Worm (Caenorhabditis elegans) whole organism, L2 larva: Measurements from ENCODE around the gene tat-3.

Experiments used
- C34F6.9 ChIP-seq: fragments of 150-350 bp; optimal IDR thresholded peaks from 2 replicates; lab custom pipeline; 2014; ENCODE audit warnings: missing biosample characterization, missing genetic modification characterization
- F13H6.1 ChIP-seq: sonication (generic microtip); optimal IDR thresholded peaks from 2 replicates; lab custom pipeline; 2016; ENCODE audit warnings: missing genetic modification characterization, missing compliant biosample characterization
- R02D3.7 ChIP-seq: fragments of 150-350 bp; optimal IDR thresholded peaks from 2 replicates; lab custom pipeline; 2014; ENCODE audit warnings: missing biosample characterization, missing genetic modification characterization
- Y55F3AM.14 ChIP-seq: fragments of 200-800 bp; sonication (Bioruptor generic); optimal IDR thresholded peaks from 2 replicates; lab custom pipeline; 2018; ENCODE audit warnings: mild to moderate bottlenecking, missing genetic modification characterization, missing compliant biosample characterization
- ZK546.5 ChIP-seq: sonication (generic microtip); optimal IDR thresholded peaks from 2 replicates; lab custom pipeline; 2017; ENCODE audit warnings: missing biosample characterization, missing genetic modification characterization
- alr-1 ChIP-seq: fragments of 150-350 bp; optimal IDR thresholded peaks from 2 replicates; lab custom pipeline; 2014; ENCODE audit warnings: missing biosample characterization, missing genetic modification characterization
- aly-2 ChIP-seq: fragments of 150-350 bp; optimal IDR thresholded peaks from 2 replicates; lab custom pipeline; 2014; ENCODE audit warnings: missing biosample characterization, missing genetic modification characterization
- ama-1 ChIP-seq: fragments of 150-350 bp; optimal IDR thresholded peaks from 2 replicates; lab custom pipeline; 2018; ENCODE audit warnings: inconsistent platforms
- blmp-1 ChIP-seq: sonication (generic microtip); optimal IDR thresholded peaks from 2 replicates; lab custom pipeline; 2017; ENCODE audit warnings: missing genetic modification characterization, mild to moderate bottlenecking, missing compliant biosample characterization, antibody characterized with exemption, moderate library complexity; ENCODE audit not compliant: insufficient read depth
- ceh-16 ChIP-seq: fragments of 150-350 bp; optimal IDR thresholded peaks from 2 replicates; lab custom pipeline; 2014; ENCODE audit warnings: missing biosample characterization, missing genetic modification characterization
- ceh-82 ChIP-seq: fragments of 150-350 bp; optimal IDR thresholded peaks from 2 replicates; lab custom pipeline; 2014; ENCODE audit warnings: missing biosample characterization, missing genetic modification characterization
- crh-2 ChIP-seq: sonication (generic microtip); optimal IDR thresholded peaks from 2 replicates; lab custom pipeline; 2017; ENCODE audit warnings: missing biosample characterization, missing genetic modification characterization
- dmd-4 ChIP-seq: sonication (generic microtip); optimal IDR thresholded peaks from 2 replicates; lab custom pipeline; 2017; ENCODE audit warnings: missing biosample characterization, missing genetic modification characterization
- egl-27 ChIP-seq: sonication (generic microtip); optimal IDR thresholded peaks from 3 replicates; lab custom pipeline; 2017; ENCODE audit warnings: missing biosample characterization, missing genetic modification reagents, missing genetic modification characterization
- elt-1 ChIP-seq: fragments of 150-350 bp; optimal IDR thresholded peaks from 2 replicates; lab custom pipeline; 2014; ENCODE audit warnings: missing biosample characterization, missing genetic modification characterization
- elt-3 ChIP-seq: sonication (generic microtip); optimal IDR thresholded peaks from 2 replicates; lab custom pipeline; 2017; ENCODE audit warnings: missing biosample characterization, missing genetic modification characterization
- fos-1 ChIP-seq: fragments of 150-350 bp; optimal IDR thresholded peaks from 2 replicates; lab custom pipeline; 2014; ENCODE audit warnings: missing biosample characterization, missing genetic modification characterization
- gmeb-1 ChIP-seq: fragments of 150-350 bp; optimal IDR thresholded peaks from 2 replicates; lab custom pipeline; 2014; ENCODE audit warnings: missing biosample characterization, missing genetic modification characterization
- lin-11 ChIP-seq: fragments of 150-350 bp; sonication (generic microtip); optimal IDR thresholded peaks from 2 replicates; lab custom pipeline; 2014; ENCODE audit warnings: missing biosample characterization, missing genetic modification characterization, inconsistent platforms, mixed read lengths
- lin-13 ChIP-seq: fragments of 150-350 bp; optimal IDR thresholded peaks from 2 replicates; lab custom pipeline; 2014; ENCODE audit warnings: missing biosample characterization, missing genetic modification reagents, missing genetic modification characterization
- lin-39 ChIP-seq: fragments of 150-350 bp; optimal IDR thresholded peaks from 2 replicates; lab custom pipeline; 2014; ENCODE audit warnings: missing biosample characterization, missing genetic modification reagents, missing genetic modification characterization
- lsy-2 ChIP-seq, 2 experiments: fragments of 150-350 bp in 1 of 2; sonication (generic microtip) in 1 of 2; optimal IDR thresholded peaks; 2 replicates each; lab custom pipeline; 2014 to 2017; ENCODE audit warnings: missing biosample characterization in 2 of 2, missing genetic modification characterization in 2 of 2
- mab-5 ChIP-seq: fragments of 150-350 bp; optimal IDR thresholded peaks from 2 replicates; lab custom pipeline; 2014; ENCODE audit warnings: missing biosample characterization, missing genetic modification characterization
- mbf-1 ChIP-seq: sonication (generic microtip); optimal IDR thresholded peaks from 2 replicates; lab custom pipeline; 2017; ENCODE audit warnings: missing biosample characterization, missing genetic modification characterization
- mdl-1 ChIP-seq, 2 experiments: fragments of 150-350 bp in 1 of 2; sonication (generic microtip) in 1 of 2; optimal IDR thresholded peaks; 2 replicates each; lab custom pipeline; 2017; ENCODE audit warnings: missing biosample characterization in 2 of 2, missing genetic modification characterization in 2 of 2
- nhr-10 ChIP-seq: sonication (generic microtip); optimal IDR thresholded peaks from 2 replicates; lab custom pipeline; 2017; ENCODE audit warnings: missing biosample characterization, missing genetic modification characterization
- nhr-11 ChIP-seq: fragments of 150-350 bp; optimal IDR thresholded peaks from 2 replicates; lab custom pipeline; 2014; ENCODE audit warnings: missing biosample characterization, missing genetic modification characterization
- nhr-12 ChIP-seq: fragments of 150-350 bp; optimal IDR thresholded peaks from 2 replicates; lab custom pipeline; 2014; ENCODE audit warnings: missing biosample characterization, missing genetic modification characterization
- nhr-129 ChIP-seq: fragments of 150-350 bp; optimal IDR thresholded peaks from 2 replicates; lab custom pipeline; 2014; ENCODE audit warnings: missing biosample characterization, missing genetic modification characterization
- nhr-21 ChIP-seq: fragments of 150-350 bp; optimal IDR thresholded peaks from 2 replicates; lab custom pipeline; 2014; ENCODE audit warnings: missing biosample characterization, missing genetic modification characterization
- nhr-23 ChIP-seq: fragments of 150-350 bp; optimal IDR thresholded peaks from 2 replicates; lab custom pipeline; 2014; ENCODE audit warnings: missing biosample characterization, missing genetic modification reagents, missing genetic modification characterization
- nhr-237 ChIP-seq: fragments of 150-350 bp; optimal IDR thresholded peaks from 2 replicates; lab custom pipeline; 2014; ENCODE audit warnings: missing biosample characterization, missing genetic modification characterization
- nhr-25 ChIP-seq: fragments of 150-350 bp; sonication (generic microtip); optimal IDR thresholded peaks from 3 replicates; lab custom pipeline; 2014; ENCODE audit warnings: missing biosample characterization, missing genetic modification characterization
- nhr-77 ChIP-seq: fragments of 150-350 bp; optimal IDR thresholded peaks from 2 replicates; lab custom pipeline; 2014; ENCODE audit warnings: missing biosample characterization, missing genetic modification characterization
- peb-1 ChIP-seq: fragments of 150-350 bp; optimal IDR thresholded peaks from 2 replicates; lab custom pipeline; 2014; ENCODE audit warnings: missing biosample characterization, missing genetic modification characterization
- skn-1 ChIP-seq: sonication (generic microtip); optimal IDR thresholded peaks from 2 replicates; lab custom pipeline; 2017; ENCODE audit warnings: missing biosample characterization, missing genetic modification characterization
- sma-3 ChIP-seq: sonication (generic microtip); optimal IDR thresholded peaks from 2 replicates; lab custom pipeline; 2016; ENCODE audit warnings: missing genetic modification reagents, missing genetic modification characterization, missing compliant biosample characterization
- sma-9 ChIP-seq, 2 experiments: fragments of 150-350 bp in 1 of 2; sonication (generic microtip) in 1 of 2; optimal IDR thresholded peaks; 2 replicates each; lab custom pipeline; 2014 to 2016; ENCODE audit warnings: missing genetic modification characterization in 2 of 2, mild to moderate bottlenecking in 1 of 2, missing biosample characterization in 1 of 2, missing compliant biosample characterization in 1 of 2, missing genetic modification reagents in 1 of 2, moderate library complexity in 1 of 2
- snpc-4 ChIP-seq: fragments of 150-350 bp; optimal IDR thresholded peaks from 2 replicates; lab custom pipeline; 2014; ENCODE audit warnings: missing biosample characterization, missing genetic modification characterization
- unc-39 ChIP-seq: fragments of 150-350 bp; optimal IDR thresholded peaks from 2 replicates; lab custom pipeline; 2014; ENCODE audit warnings: missing biosample characterization, missing genetic modification characterization
- unc-55 ChIP-seq: fragments of 150-350 bp; sonication (generic microtip); optimal IDR thresholded peaks from 3 replicates; lab custom pipeline; 2014; ENCODE audit warnings: missing biosample characterization, missing genetic modification reagents, missing genetic modification characterization
- unc-62 ChIP-seq: fragments of 150-350 bp; optimal IDR thresholded peaks from 2 replicates; lab custom pipeline; 2014; ENCODE audit warnings: missing biosample characterization, missing genetic modification reagents, missing genetic modification characterization
- zag-1 ChIP-seq: fragments of 150-350 bp; optimal IDR thresholded peaks from 2 replicates; lab custom pipeline; 2014; ENCODE audit warnings: missing biosample characterization, missing genetic modification characterization
- ztf-1 ChIP-seq: fragments of 200-800 bp; sonication (Bioruptor generic); conservative IDR thresholded peaks from 2 replicates; pipeline ENCODE4 v1.3.6; 2022; ENCODE audit warnings: missing genetic modification characterization, missing compliant biosample characterization
- ztf-11 ChIP-seq: sonication (generic microtip); optimal IDR thresholded peaks from 2 replicates; lab custom pipeline; 2017; ENCODE audit warnings: missing biosample characterization, missing genetic modification characterization
- ztf-4 ChIP-seq: fragments of 150-350 bp; optimal IDR thresholded peaks from 2 replicates; lab custom pipeline; 2014; ENCODE audit warnings: missing biosample characterization, missing genetic modification characterization

The tat-3 gene

ce11 chrIII:10708484-10708883 lies 22.0 kb downstream of the tat-3 start:
- TF ChIP-seq nhr-237 (tag; lab: Kevin White, UChicago) (no peak), lin-11 (no peak), ceh-82 (no peak), F13H6.1 (tag; lab: Kevin White, UChicago) (no peak), lin-39 (no peak), elt-3 (no peak), ztf-1 (GFP tag; lab: Robert Waterston, UW) (no peak), nhr-25 (no peak)
- TF ChIP-seq, all 48 proteins: peak for 0

- no peak for TF ChIP-seq Y55F3AM.14
- no peak for TF ChIP-seq sma-3 (GFP tag; lab: Kevin White, UChicago)
- no peak for TF ChIP-seq nhr-11 (tag; lab: Kevin White, UChicago)
- no peak for TF ChIP-seq sma-9 (GFP tag; optimal IDR thresholded peaks at IDR 0.05; lab: Kevin White, UChicago)
- TF ChIP-seq sma-9 (tag; optimal IDR thresholded peaks at IDR 0.05; lab: Kevin White, UChicago), result no peak
- no peak for TF ChIP-seq gmeb-1 (tag; lab: Kevin White, UChicago)
- no peak for TF ChIP-seq alr-1
- TF ChIP-seq lin-11, result no peak
- no peak for TF ChIP-seq crh-2 (tag; lab: Kevin White, UChicago)
- no peak for TF ChIP-seq mdl-1 (tag; optimal IDR thresholded peaks at IDR 0.05; lab: Kevin White, UChicago)
- no peak for TF ChIP-seq ceh-16 (tag; lab: Kevin White, UChicago)
- no peak for TF ChIP-seq R02D3.7 (tag; lab: Kevin White, UChicago)
- no peak for TF ChIP-seq unc-62 (GFP tag; lab: Kevin White, UChicago)
- no peak for TF ChIP-seq ztf-11
- TF ChIP-seq lin-13 (GFP tag; lab: Kevin White, UChicago), result no peak
- no peak for TF ChIP-seq C34F6.9
- no peak for TF ChIP-seq elt-1 (tag; lab: Kevin White, UChicago)
- TF ChIP-seq snpc-4 (tag; lab: Kevin White, UChicago), result no peak
- no peak for TF ChIP-seq nhr-12 (tag; lab: Kevin White, UChicago)
- TF ChIP-seq unc-55 (GFP tag; lab: Kevin White, UChicago), result no peak
Observed at ce11 chrIII:10707461-10707860, 23.0 kb downstream of the tat-3 start, which contains the start of gene mrpl-12. mrpl-12 (plus strand) TSS chrIII:10707761.

ce11 chrIII:10706972-10707438 lies 23.5 kb downstream of the tat-3 start, which contains the start of the genes Y39A1A.21 and Y39A1A.22:
Y39A1A.21 (minus strand) TSS chrIII:10707022.
Y39A1A.22 (minus strand) TSS chrIII:10707028.
- TF ChIP-seq F13H6.1 (tag; lab: Kevin White, UChicago) (peak; percentile 78), lin-39 (no peak), fos-1 (tag; lab: Kevin White, UChicago) (peak; percentile 74), nhr-237 (tag; lab: Kevin White, UChicago) (no peak), alr-1 (no peak), nhr-77 (tag; lab: Kevin White, UChicago) (no peak), snpc-4 (tag; lab: Kevin White, UChicago) (no peak), R02D3.7 (tag; lab: Kevin White, UChicago) (peak; percentile 46), dmd-4 (tag; lab: Kevin White, UChicago) (peak; percentile 10), ama-1 (lab: Kevin White, UChicago) (no peak), unc-55 (GFP tag; lab: Kevin White, UChicago) (peak; percentile 88), ztf-11 (no peak), nhr-12 (tag; lab: Kevin White, UChicago) (no peak), lin-13 (GFP tag; lab: Kevin White, UChicago) (peak; percentile 78), blmp-1 (tag; lab: Kevin White, UChicago) (no peak), ztf-4 (no peak), mab-5 (tag; lab: Kevin White, UChicago) (peak; percentile 59), egl-27 (peak; percentile 29), nhr-10 (tag; lab: Kevin White, UChicago) (no peak), ceh-82 (peak; percentile 41), lsy-2 (tag; optimal IDR thresholded peaks at IDR 0.05; lab: Kevin White, UChicago) (peak; percentile 84 to 90), sma-3 (GFP tag; lab: Kevin White, UChicago) (peak; percentile 71), mbf-1 (tag; lab: Kevin White, UChicago) (no peak), nhr-11 (tag; lab: Kevin White, UChicago) (no peak), elt-1 (tag; lab: Kevin White, UChicago) (no peak), sma-9 (GFP tag; optimal IDR thresholded peaks at IDR 0.05; lab: Kevin White, UChicago) (no peak), sma-9 (tag; optimal IDR thresholded peaks at IDR 0.05; lab: Kevin White, UChicago) (no peak), nhr-129 (tag; lab: Kevin White, UChicago) (peak; percentile 62), crh-2 (tag; lab: Kevin White, UChicago) (peak; percentile 80), zag-1 (tag; lab: Kevin White, UChicago) (peak; percentile 34), ZK546.5 (tag; lab: Kevin White, UChicago) (no peak), C34F6.9 (peak; percentile 95), skn-1 (tag; lab: Kevin White, UChicago) (no peak), gmeb-1 (tag; lab: Kevin White, UChicago) (peak; percentile 85), Y55F3AM.14 (no peak), elt-3 (no peak), unc-39 (no peak), mdl-1 (tag; optimal IDR thresholded peaks at IDR 0.05; lab: Kevin White, UChicago) (peak in 1 of 2 experiments; percentile 12), aly-2 (tag; lab: Kevin White, UChicago) (no peak), lin-11 (peak; percentile 41), peb-1 (tag; lab: Kevin White, UChicago) (no peak), ceh-16 (tag; lab: Kevin White, UChicago) (no peak), unc-62 (GFP tag; lab: Kevin White, UChicago) (no peak), nhr-23 (no peak), nhr-21 (peak; percentile 62), nhr-25 (peak; percentile 67)
